Worm (Caenorhabditis elegans) whole organism, young adult: ENCODE measurements around the gene ubxn-4.

Source experiments
- ama-1 ChIP-seq, 3 experiments: fragments of 150-350 bp in 1 of 3; sonication (generic microtip) in 2 of 3; optimal IDR thresholded peaks; 2 replicates each; lab custom pipeline; 2014 to 2018; ENCODE audit warnings: missing biosample characterization in 2 of 3, missing genetic modification characterization in 2 of 3, missing genetic modification reagents in 2 of 3
- dpl-1 ChIP-seq: fragments of 150-350 bp; optimal IDR thresholded peaks from 2 replicates; lab custom pipeline; 2014; ENCODE audit warnings: missing biosample characterization, missing genetic modification reagents, missing genetic modification characterization
- efl-1 ChIP-seq: fragments of 150-350 bp; optimal IDR thresholded peaks from 2 replicates; lab custom pipeline; 2014; ENCODE audit warnings: missing biosample characterization, missing genetic modification reagents, missing genetic modification characterization
- ekl-4 ChIP-seq: fragments of 200-800 bp; sonication (Bioruptor generic); IDR thresholded peaks from 2 replicates; pipeline ENCODE4 v1.3.6; 2022; ENCODE audit warnings: missing genetic modification reagents, missing genetic modification characterization, missing compliant biosample characterization
- ets-4 ChIP-seq: fragments of 200-800 bp; sonication (Bioruptor generic); optimal IDR thresholded peaks from 2 replicates; lab custom pipeline; 2018; ENCODE audit warnings: mild to moderate bottlenecking, missing genetic modification characterization, missing compliant biosample characterization
- lin-26 ChIP-seq: fragments of 200-800 bp; sonication (Bioruptor generic); IDR thresholded peaks from 2 replicates; pipeline ENCODE4 v1.3.6; 2022; ENCODE audit warnings: missing genetic modification reagents, missing genetic modification characterization, missing compliant biosample characterization
- nhr-90 ChIP-seq: sonication (generic microtip); optimal IDR thresholded peaks from 2 replicates; lab custom pipeline; 2016; ENCODE audit warnings: missing genotype, mild to moderate bottlenecking, missing genetic modification characterization, missing compliant biosample characterization
- pha-4 ChIP-seq: fragments of 150-350 bp; sonication (generic microtip); optimal IDR thresholded peaks from 2 replicates; lab custom pipeline; 2014; ENCODE audit warnings: missing biosample characterization, missing genetic modification reagents, missing genetic modification characterization
- repo-1 ChIP-seq: sonication (generic microtip); optimal IDR thresholded peaks from 2 replicates; lab custom pipeline; 2017; ENCODE audit warnings: mild to moderate bottlenecking, missing genetic modification characterization, missing compliant biosample characterization
- snpc-1.1 ChIP-seq: sonication (generic microtip); optimal IDR thresholded peaks from 2 replicates; lab custom pipeline; 2017; ENCODE audit warnings: missing genetic modification characterization, mild to moderate bottlenecking, missing compliant biosample characterization, antibody characterized with exemption, moderate library complexity, missing genotype, missing genetic modification reagents; ENCODE audit not compliant: insufficient read depth
- ztf-28 ChIP-seq: fragments of 200-800 bp; sonication (Bioruptor generic); IDR thresholded peaks from 2 replicates; pipeline ENCODE4 v1.3.6; 2022; ENCODE audit warnings: missing genetic modification reagents, missing genetic modification characterization, missing compliant biosample characterization

DNA sequence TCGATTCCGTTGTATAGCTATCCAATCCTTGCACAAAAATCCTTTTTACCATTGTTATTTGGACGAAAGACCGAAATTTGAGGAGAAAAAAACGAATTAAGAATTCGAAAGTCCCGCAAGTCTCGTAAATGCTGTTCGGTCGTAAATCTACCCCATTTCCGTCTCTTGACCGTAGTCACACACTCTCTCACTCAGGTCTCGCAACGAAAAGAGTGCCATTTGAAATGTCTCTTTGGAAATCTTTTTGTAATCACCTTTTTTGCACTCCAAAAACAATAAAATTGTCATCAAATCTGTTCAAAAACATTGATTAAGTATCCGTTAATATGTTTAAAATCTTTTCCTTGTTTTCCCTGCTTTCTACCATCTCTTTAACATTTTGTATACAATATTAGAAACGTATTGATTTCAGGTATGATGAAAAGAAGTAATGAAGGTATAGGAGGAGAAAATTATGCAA lies 47.1 kb downstream of the ubxn-4 start, which contains the start of the genes R05D3.8 and rfp-1:
- TF ChIP-seq lin-26 (GFP tag; lab: Robert Waterston, UW) (no peak), repo-1 (tag; lab: Kevin White, UChicago) (no peak), dpl-1 (GFP tag; lab: Kevin White, UChicago) (peak; percentile 28), nhr-90 (tag; lab: Kevin White, UChicago) (no peak), snpc-1.1 (tag; lab: Kevin White, UChicago) (no peak), ets-4 (GFP tag; lab: Kevin White, UChicago) (no peak), ama-1 (optimal IDR thresholded peaks at IDR 0.05; lab: Kevin White, UChicago) (no peak), ama-1 (GFP tag; optimal IDR thresholded peaks at IDR 0.05; lab: Kevin White, UChicago) (peak in 1 of 2 experiments; percentile 14), ztf-28 (GFP tag; lab: Robert Waterston, UW) (no peak), efl-1 (GFP tag; lab: Kevin White, UChicago) (peak; percentile 64), ekl-4 (peak; percentile 49; the same call in 1 of the 2 replicates), pha-4 (no peak)
